Worm (Caenorhabditis elegans): ENCODE measurements around the gene str-206.

DNA sequence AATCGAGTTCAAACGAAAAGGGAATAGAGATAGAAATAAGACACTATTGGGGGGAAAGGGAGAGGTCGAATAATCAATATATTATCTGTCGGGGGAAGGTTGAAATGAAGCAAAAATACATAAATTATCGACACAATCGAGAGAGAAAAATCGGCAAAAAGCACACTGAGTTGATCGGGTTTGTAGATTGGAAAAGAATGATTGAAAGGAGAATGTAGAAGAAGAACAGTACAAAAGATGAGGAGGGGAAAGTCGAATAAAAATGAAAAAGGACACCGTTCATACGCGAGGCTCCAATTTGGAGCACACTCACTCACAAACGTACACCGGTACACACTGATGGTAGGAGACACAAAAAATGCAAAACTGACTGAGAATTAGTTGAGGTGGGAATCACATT lies 3.4 kb downstream of the str-206 start:
- TF ChIP-seq him-1 (tag; optimal IDR thresholded peaks at IDR 0.05) (no peak), W03F9.2 (tag; optimal IDR thresholded peaks at IDR 0.05) (no peak)
